Fruit fly (Drosophila melanogaster): ENCODE results near the gene CG31038.
"Not testable (repeated sequence)": the region's sequence is repeated elsewhere in the genome, so short reads cannot be mapped to it uniquely, and the experiment has no call there.

The CG31038 gene

DNA sequence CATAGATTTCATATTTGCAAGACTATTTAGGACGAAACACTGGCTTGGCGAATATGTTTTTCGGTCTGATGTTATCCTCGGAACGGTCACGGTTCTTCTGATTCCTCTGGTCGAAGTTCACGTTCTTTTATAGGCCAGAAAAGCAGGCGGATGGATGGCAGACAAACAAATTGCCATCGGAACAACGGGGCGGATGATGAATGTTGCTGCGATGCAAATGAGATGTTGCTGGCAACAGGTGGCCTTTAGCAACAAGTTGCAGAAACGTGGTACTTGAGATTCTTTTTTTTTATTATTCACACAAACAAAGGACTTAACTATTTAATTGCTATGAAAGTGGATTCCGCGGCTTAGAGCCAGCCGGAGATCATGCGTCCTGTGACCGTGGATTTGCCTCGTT is 37.4 kb downstream of the CG31038 start, which contains the start of gene Capa:
Gene Capa (minus strand): TSS at position 101 of the 400 bp plus-strand sequence.
- TF ChIP-seq noc (tag; optimal IDR thresholded peaks at IDR 0.05) = no peak

DNA sequence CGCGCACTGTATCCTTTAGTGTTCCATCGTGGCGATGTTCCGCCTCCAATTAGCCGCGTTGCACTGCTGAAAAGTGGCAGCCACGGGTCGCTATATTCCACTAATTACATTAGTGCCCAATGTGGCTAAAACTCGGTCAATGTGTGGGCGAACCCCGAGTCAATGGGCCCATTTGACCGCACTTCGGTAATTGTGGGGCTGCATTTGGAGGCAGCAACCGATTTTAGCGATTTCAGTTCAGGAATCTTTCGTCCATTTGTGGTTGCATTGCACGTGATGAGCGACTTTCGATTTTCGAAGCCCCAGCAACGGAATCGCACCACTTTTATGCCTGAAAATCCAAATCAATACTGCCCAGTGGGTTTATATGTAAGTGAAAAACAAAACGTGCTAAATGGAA is 43.3 kb downstream of the CG31038 start, which contains the start of gene trp:
Gene trp (minus strand): TSS at position 101 of the 400 bp plus-strand sequence.
- TF ChIP-seq noc (tag; optimal IDR thresholded peaks at IDR 0.05) = no peak

DNA sequence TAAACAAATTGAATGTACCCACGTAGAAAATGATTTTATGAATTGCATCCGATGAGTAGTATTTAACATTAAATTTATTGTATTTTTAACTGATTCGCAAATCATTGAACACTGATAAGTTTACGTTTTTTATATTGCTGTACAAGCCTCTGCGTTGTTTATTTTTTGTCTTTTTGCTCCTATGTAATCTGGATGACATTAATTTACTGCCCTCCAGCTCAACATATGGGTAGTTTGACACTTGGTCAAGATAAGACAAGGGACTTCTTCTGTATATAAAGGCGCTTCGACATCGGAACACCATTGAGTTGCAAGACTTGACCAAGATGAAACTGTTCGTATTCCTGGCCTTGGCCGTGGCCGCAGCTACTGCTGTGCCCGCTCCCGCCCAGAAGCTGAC is 45.1 kb downstream of the CG31038 start, which contains the start of gene Jon99Ciii:
Gene Jon99Ciii (plus strand): TSS at position 301 of the 400 bp plus-strand sequence.
- not testable (repeated sequence) for TF ChIP-seq noc (tag; optimal IDR thresholded peaks at IDR 0.05)

DNA sequence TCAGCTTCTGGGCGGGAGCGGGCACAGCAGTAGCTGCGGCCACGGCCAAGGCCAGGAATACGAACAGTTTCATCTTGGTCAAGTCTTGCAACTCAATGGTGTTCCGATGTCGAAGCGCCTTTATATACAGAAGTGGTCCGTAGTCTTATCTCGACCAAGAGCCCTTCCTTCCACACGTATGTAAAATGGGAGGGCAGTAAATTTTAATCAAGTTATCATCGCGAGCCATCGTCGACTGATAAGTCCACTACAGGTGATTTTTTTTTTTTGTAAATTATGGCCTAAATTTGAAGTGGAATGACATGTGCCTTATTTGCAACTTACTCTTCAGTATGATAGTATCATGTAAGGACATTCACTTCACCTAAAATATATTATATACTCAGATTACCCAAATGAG is 47.7 kb downstream of the CG31038 start, which contains the start of gene Jon99Cii:
Gene Jon99Cii (minus strand): TSS at position 101 of the 400 bp plus-strand sequence.
- TF ChIP-seq noc (tag; optimal IDR thresholded peaks at IDR 0.05) = peak; percentile 87

DNA sequence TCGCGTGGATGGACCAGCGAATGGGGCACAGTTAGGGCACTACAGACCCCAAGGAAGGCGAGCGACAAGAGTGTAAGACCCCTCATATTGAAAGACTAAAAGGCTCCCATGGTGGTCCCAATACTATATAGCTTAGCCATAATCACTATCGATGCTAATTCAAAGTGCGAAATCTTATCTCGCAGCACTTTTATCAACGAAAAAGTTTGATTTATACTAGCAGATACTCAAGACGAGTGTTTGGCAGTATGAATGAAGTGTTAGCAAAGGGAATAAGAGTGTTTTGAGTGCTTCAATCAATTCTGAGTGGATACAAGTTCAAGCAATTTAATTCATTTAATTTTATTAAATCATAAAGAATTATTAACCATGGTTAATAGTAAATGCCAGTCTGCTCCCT is 49.2 kb downstream of the CG31038 start, which contains the start of gene Jon99Ci:
Gene Jon99Ci (minus strand): TSS at position 101 of the 400 bp plus-strand sequence.
- TF ChIP-seq noc (tag; optimal IDR thresholded peaks at IDR 0.05) = peak; percentile 42

DNA sequence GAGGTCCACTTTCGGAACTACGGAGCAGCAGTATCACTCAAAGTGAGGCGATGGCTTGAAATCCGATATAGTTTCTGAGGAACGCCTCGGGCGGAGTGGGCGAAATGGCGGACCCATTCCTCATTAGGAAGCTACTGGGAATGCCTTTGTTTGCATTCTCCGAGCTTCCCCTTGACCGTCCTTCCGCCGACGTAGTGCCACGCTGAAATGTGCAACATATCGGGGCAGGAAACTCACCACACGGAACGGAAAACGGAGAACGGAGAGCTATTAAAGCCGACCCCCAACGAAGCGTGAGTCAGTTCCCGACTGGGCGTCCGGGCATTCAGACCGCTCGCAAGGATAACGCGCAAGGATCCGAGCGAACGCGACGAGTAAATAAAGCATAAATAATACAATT is 50.1 kb downstream of the CG31038 start, which contains the start of gene CG15522:
Gene CG15522 (plus strand): TSS at position 301 of the 400 bp plus-strand sequence.
- TF ChIP-seq noc (tag; optimal IDR thresholded peaks at IDR 0.05) = no peak

DNA sequence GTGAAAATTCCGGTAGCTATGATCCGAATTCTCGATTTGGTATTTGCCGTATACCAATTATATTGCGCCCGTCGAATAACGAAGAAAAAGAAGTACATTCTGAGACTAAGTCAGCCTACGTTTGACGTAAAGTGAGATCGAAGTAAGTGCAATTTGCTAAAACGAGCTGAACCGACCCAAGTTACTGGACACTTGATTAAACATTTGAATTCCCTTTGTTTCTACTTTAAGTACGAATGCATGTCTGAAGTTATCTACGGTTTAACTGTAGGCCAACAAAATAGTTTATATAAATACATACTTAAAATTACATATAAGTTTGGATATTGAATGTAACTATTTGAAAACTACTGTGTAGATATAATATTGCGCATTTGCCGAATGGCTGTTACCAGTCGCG is 53.4 kb downstream of the CG31038 start, which contains the start of gene alpha-Man-Ic:
Gene alpha-Man-Ic (minus strand): TSS at position 101 of the 400 bp plus-strand sequence.
- no peak for TF ChIP-seq noc (tag; optimal IDR thresholded peaks at IDR 0.05)

DNA sequence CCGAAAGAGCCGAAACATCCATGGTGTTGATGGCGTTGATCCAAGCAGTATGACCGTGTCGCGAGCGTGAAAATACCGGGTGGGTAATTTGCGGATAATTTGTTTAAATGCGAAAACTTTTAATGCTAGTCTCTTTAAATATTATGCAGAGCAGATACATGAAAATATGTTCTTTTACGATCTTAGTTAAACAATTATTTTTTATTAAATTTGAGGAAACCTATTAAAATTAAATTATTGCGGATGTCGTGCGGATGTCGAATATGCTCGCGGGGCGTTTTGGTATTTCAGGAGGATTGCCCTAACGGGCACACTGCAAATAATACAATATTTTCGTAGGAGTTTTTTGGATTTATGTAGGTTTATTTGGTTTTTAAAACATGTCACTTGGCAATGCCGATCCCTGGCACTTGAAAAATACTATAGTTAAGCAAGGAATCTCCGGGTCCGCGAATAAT is 56.2 kb downstream of the CG31038 start, which contains the start of the genes Cog7, CG42557 and CG42558:
Gene Cog7 (minus strand): TSS at position 51 of the 458 bp plus-strand sequence.
Gene CG42557 (plus strand): TSS at position 281 of the 458 bp plus-strand sequence.
Gene CG42558 (plus strand): TSS at position 281 of the 458 bp plus-strand sequence.
- TF ChIP-seq noc (tag; optimal IDR thresholded peaks at IDR 0.05) = no peak

DNA sequence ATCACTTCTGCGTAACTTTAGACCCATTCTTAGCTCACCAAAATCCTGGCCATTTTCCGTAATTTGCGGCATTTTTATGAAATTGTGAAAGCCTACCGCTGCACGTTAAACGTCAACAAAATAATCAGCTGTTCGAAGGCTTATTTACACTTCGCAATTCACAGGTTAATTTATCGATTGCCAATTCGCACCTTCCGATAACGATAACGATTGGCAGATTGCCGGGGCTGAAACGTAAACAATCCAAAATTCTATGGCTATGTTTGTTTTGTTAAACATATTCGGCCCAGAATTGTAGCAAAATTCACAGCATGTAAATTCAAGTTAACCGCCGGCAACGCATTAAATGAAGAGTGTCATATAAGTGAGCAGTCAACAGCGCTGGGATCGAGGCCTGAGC is 58.9 kb downstream of the CG31038 start, which contains the start of the genes eIF2Balpha and Vps13B:
Gene eIF2Balpha (minus strand): TSS at position 133 of the 400 bp plus-strand sequence.
Gene Vps13B (plus strand): TSS at position 223 of the 400 bp plus-strand sequence.
- TF ChIP-seq noc (tag; optimal IDR thresholded peaks at IDR 0.05) = no peak

Data from whole organism, larva.